Fruit fly (Drosophila melanogaster): ENCODE data around the gene CG15219.

CG15219 gene

dm6 chr2L:22059852-22060251 lies 45.5 kb downstream of the CG15219 start (continued):
- no peak for TF ChIP-seq CG11695 (GFP tag; IDR thresholded peaks at IDR 0.05)
- no peak for TF ChIP-seq repo (GFP tag; optimal IDR thresholded peaks at IDR 0.05)
- no peak for TF ChIP-seq HLH54F (GFP tag; optimal IDR thresholded peaks at IDR 0.05)
- TF ChIP-seq Awh (GFP tag; IDR thresholded peaks at IDR 0.05) = no peak
- TF ChIP-seq CG14860 (GFP tag; IDR thresholded peaks at IDR 0.05; ENCODE audit: partially characterized antibody) = peak; percentile 36; the same call in 1 of the 3 replicates
- no peak for TF ChIP-seq gce (GFP tag; IDR thresholded peaks at IDR 0.05)
- no peak for TF ChIP-seq CG11247 (GFP tag; IDR thresholded peaks at IDR 0.05)
- TF ChIP-seq nmo (GFP tag; optimal IDR thresholded peaks at IDR 0.05) = no peak
- TF ChIP-seq BtbVII (GFP tag; optimal IDR thresholded peaks at IDR 0.05) = no peak
- no peak for TF ChIP-seq Six4 (GFP tag; optimal IDR thresholded peaks at IDR 0.05)
- TF ChIP-seq CG17829 (tag; optimal IDR thresholded peaks at IDR 0.05) = no peak
- no peak for TF ChIP-seq CG18011 (GFP tag; optimal IDR thresholded peaks at IDR 0.05)
- no peak for TF ChIP-seq Drgx (GFP tag; IDR thresholded peaks at IDR 0.05)
- peak; percentile 23; the same call in 1 of the 2 replicates for TF ChIP-seq nerfin-2 (GFP tag; IDR thresholded peaks at IDR 0.05; ENCODE audit: partially characterized antibody)
- 0 out of 2 replicates have a peak, but pooled peaks have one; percentile 7 for TF ChIP-seq amos (GFP tag; IDR thresholded peaks at IDR 0.05; ENCODE audit: partially characterized antibody)
- TF ChIP-seq Deaf1 (tag; optimal IDR thresholded peaks at IDR 0.05) = no peak
- no peak for TF ChIP-seq tap (tag; optimal IDR thresholded peaks at IDR 0.05)
- no peak for TF ChIP-seq pzg (GFP tag; optimal IDR thresholded peaks at IDR 0.05)
- no peak for TF ChIP-seq CG3726 (GFP tag; IDR thresholded peaks at IDR 0.05)
- no peak for TF ChIP-seq Sry-β (GFP tag; optimal IDR thresholded peaks at IDR 0.05)
- no peak for TF ChIP-seq Lim3 (GFP tag; IDR thresholded peaks at IDR 0.05)
- TF ChIP-seq Elba2 (GFP tag; optimal IDR thresholded peaks at IDR 0.05) = no peak
- no peak for TF ChIP-seq Myb (GFP tag; optimal IDR thresholded peaks at IDR 0.05)
- no peak for TF ChIP-seq Dip2 (GFP tag; IDR thresholded peaks at IDR 0.05)
- TF ChIP-seq CG8944 (GFP tag; optimal IDR thresholded peaks at IDR 0.05) = no peak
- TF ChIP-seq Rfx (GFP tag; IDR thresholded peaks at IDR 0.05) = no peak
- TF ChIP-seq mam (GFP tag; optimal IDR thresholded peaks at IDR 0.05) = no peak
- no peak for TF ChIP-seq CG8924 (tag; optimal IDR thresholded peaks at IDR 0.05)
- TF ChIP-seq slbo (GFP tag; IDR thresholded peaks at IDR 0.05) = no peak
- TF ChIP-seq MBD-R2 (GFP tag; IDR thresholded peaks at IDR 0.05) = no peak
- no peak for TF ChIP-seq sob (GFP tag; IDR thresholded peaks at IDR 0.05)
- TF ChIP-seq CG13894 (tag; optimal IDR thresholded peaks at IDR 0.05) = no peak
- TF ChIP-seq CG3995 (GFP tag; optimal IDR thresholded peaks at IDR 0.05) = no peak
- TF ChIP-seq Sry-δ (GFP tag; optimal IDR thresholded peaks at IDR 0.05) = no peak
